Fruit fly (Drosophila melanogaster): ENCODE measurements around the gene CG16758.

CG16758 gene

dm6 chr3L:2545913-2546312 lies 42.5 kb upstream of the CG16758 start:
- TF ChIP-seq h (GFP tag; optimal IDR thresholded peaks at IDR 0.05) (peak; percentile 29), GATAd (GFP tag; optimal IDR thresholded peaks at IDR 0.05) (no peak), Hr83 (GFP tag; optimal IDR thresholded peaks at IDR 0.05; ENCODE audit: poor library complexity, severe bottlenecking) (peak; percentile 30), Hnf4 (GFP tag; optimal IDR thresholded peaks at IDR 0.05) (peak; percentile 62), psq (GFP tag; optimal IDR thresholded peaks at IDR 0.05) (peak; percentile 32), foxo (GFP tag; optimal IDR thresholded peaks at IDR 0.05) (no peak)

- TF ChIP-seq dl (GFP tag; optimal IDR thresholded peaks at IDR 0.05; ENCODE audit: insufficient read depth in 1 of 2, partially characterized antibody in 2 of 2): no peak
Measured at dm6 chr3L:2545077-2545453, 41.7 kb upstream of the CG16758 start.

dm6 chr3L:2544435-2545076 lies 41.1 kb upstream of the CG16758 start:
- no peak for TF ChIP-seq Jra (GFP tag; optimal IDR thresholded peaks at IDR 0.05)
- no peak for TF ChIP-seq Abd-B (GFP tag; optimal IDR thresholded peaks at IDR 0.05)
- TF ChIP-seq dmrt93B (GFP tag; optimal IDR thresholded peaks at IDR 0.05): no peak
- TF ChIP-seq foxo (GFP tag; optimal IDR thresholded peaks at IDR 0.05): no peak
- TF ChIP-seq jim (GFP tag; optimal IDR thresholded peaks at IDR 0.05): no peak
- no peak for TF ChIP-seq dsf (GFP tag; optimal IDR thresholded peaks at IDR 0.05; ENCODE audit: borderline replicate concordance)
- TF ChIP-seq Dfd (GFP tag; optimal IDR thresholded peaks at IDR 0.05): no peak
- no peak for TF ChIP-seq ey (GFP tag; optimal IDR thresholded peaks at IDR 0.05)

dm6 chr3L:2541361-2541760 lies 38.0 kb upstream of the CG16758 start:
- no peak for TF ChIP-seq Dfd (GFP tag; optimal IDR thresholded peaks at IDR 0.05)
- no peak for TF ChIP-seq brk (GFP tag; optimal IDR thresholded peaks at IDR 0.05)
- no peak for TF ChIP-seq OdsH (GFP tag; optimal IDR thresholded peaks at IDR 0.05)
- no peak for TF ChIP-seq br (GFP tag; optimal IDR thresholded peaks at IDR 0.05)
- TF ChIP-seq Dif (GFP tag; optimal IDR thresholded peaks at IDR 0.05; ENCODE audit: partially characterized antibody): no peak
- no peak for TF ChIP-seq N (GFP tag; optimal IDR thresholded peaks at IDR 0.05)
- no peak for TF ChIP-seq psq (GFP tag; optimal IDR thresholded peaks at IDR 0.05)
- TF ChIP-seq ey (GFP tag; optimal IDR thresholded peaks at IDR 0.05): no peak
- no peak for TF ChIP-seq CG9705 (GFP tag; optimal IDR thresholded peaks at IDR 0.05)
- no peak for TF ChIP-seq sv (GFP tag; optimal IDR thresholded peaks at IDR 0.05)
- no peak for TF ChIP-seq dmrt93B (GFP tag; optimal IDR thresholded peaks at IDR 0.05)
- TF ChIP-seq Sp1 (GFP tag; optimal IDR thresholded peaks at IDR 0.05): no peak
- TF ChIP-seq Mio (GFP tag; optimal IDR thresholded peaks at IDR 0.05): no peak
- no peak for TF ChIP-seq fru (GFP tag; optimal IDR thresholded peaks at IDR 0.05)
- TF ChIP-seq Hr78 (GFP tag; optimal IDR thresholded peaks at IDR 0.05): no peak
- no peak for TF ChIP-seq HLH106 (tag; optimal IDR thresholded peaks at IDR 0.05)

dm6 chr3L:2536969-2537600 lies 33.7 kb upstream of the CG16758 start:
- TF ChIP-seq CG9705 (GFP tag; optimal IDR thresholded peaks at IDR 0.05): no peak
- peak; percentile 20 for TF ChIP-seq Hnf4 (GFP tag; optimal IDR thresholded peaks at IDR 0.05)
- TF ChIP-seq foxo (GFP tag; optimal IDR thresholded peaks at IDR 0.05): peak in 1 of 2 experiments; percentile 6

dm6 chr3L:2533732-2534073 lies 30.3 kb upstream of the CG16758 start:
- TF ChIP-seq Dfd (GFP tag; optimal IDR thresholded peaks at IDR 0.05): no peak
- TF ChIP-seq dl (GFP tag; optimal IDR thresholded peaks at IDR 0.05; ENCODE audit: insufficient read depth in 1 of 2, partially characterized antibody in 2 of 2): no peak
- TF ChIP-seq woc (GFP tag; optimal IDR thresholded peaks at IDR 0.05): peak; percentile 16
- no peak for TF ChIP-seq usp (GFP tag; optimal IDR thresholded peaks at IDR 0.05)
- TF ChIP-seq Dif (GFP tag; optimal IDR thresholded peaks at IDR 0.05; ENCODE audit: partially characterized antibody): no peak
- TF ChIP-seq br (GFP tag; optimal IDR thresholded peaks at IDR 0.05): peak; percentile 13
- TF ChIP-seq Abd-B (GFP tag; optimal IDR thresholded peaks at IDR 0.05): no peak
- peak; percentile 82 for TF ChIP-seq ey (GFP tag; optimal IDR thresholded peaks at IDR 0.05)
- TF ChIP-seq CG32264 (GFP tag; optimal IDR thresholded peaks at IDR 0.05): peak; percentile 23
- TF ChIP-seq N (GFP tag; optimal IDR thresholded peaks at IDR 0.05): no peak
- no peak for TF ChIP-seq jim (GFP tag; optimal IDR thresholded peaks at IDR 0.05)
- TF ChIP-seq tai (GFP tag; optimal IDR thresholded peaks at IDR 0.05): no peak
- TF ChIP-seq Mio (GFP tag; optimal IDR thresholded peaks at IDR 0.05): no peak
- TF ChIP-seq foxo (GFP tag; optimal IDR thresholded peaks at IDR 0.05): peak in 1 of 2 experiments; percentile 52
- TF ChIP-seq psq (GFP tag; optimal IDR thresholded peaks at IDR 0.05): peak; percentile 51
- TF ChIP-seq fru (GFP tag; optimal IDR thresholded peaks at IDR 0.05): peak; percentile 54
- TF ChIP-seq CG9705 (GFP tag; optimal IDR thresholded peaks at IDR 0.05): no peak
- TF ChIP-seq sage (GFP tag; optimal IDR thresholded peaks at IDR 0.05): peak; percentile 19
- TF ChIP-seq Myc (optimal IDR thresholded peaks at IDR 0.05): no peak
- no peak for TF ChIP-seq CrebA (GFP tag; optimal IDR thresholded peaks at IDR 0.05; ENCODE audit: borderline replicate concordance)
- TF ChIP-seq lola (GFP tag; optimal IDR thresholded peaks at IDR 0.05): no peak
- peak; percentile 11 for TF ChIP-seq dmrt93B (GFP tag; optimal IDR thresholded peaks at IDR 0.05)
- peak; percentile 27 for TF ChIP-seq Sp1 (GFP tag; optimal IDR thresholded peaks at IDR 0.05)
- TF ChIP-seq Hr83 (GFP tag; optimal IDR thresholded peaks at IDR 0.05; ENCODE audit: poor library complexity, severe bottlenecking): no peak
- TF ChIP-seq GATAd (GFP tag; optimal IDR thresholded peaks at IDR 0.05): no peak
- TF ChIP-seq Hnf4 (GFP tag; optimal IDR thresholded peaks at IDR 0.05): peak; percentile 29
- TF ChIP-seq rgr (GFP tag; optimal IDR thresholded peaks at IDR 0.05): peak; percentile 67
- TF ChIP-seq Jra (GFP tag; optimal IDR thresholded peaks at IDR 0.05): no peak

All from whole organism, wandering third instar larva.